Worm (Caenorhabditis elegans) whole organism, late embryonic: ENCODE results near the gene F08F3.1.

Source experiments
- K09A11.1 ChIP-seq: sonication (generic microtip); optimal IDR thresholded peaks from 2 replicates; lab custom pipeline; 2017; ENCODE audit warnings: antibody characterized with exemption, mild to moderate bottlenecking, missing genetic modification characterization, missing compliant biosample characterization; ENCODE audit not compliant: insufficient read depth
- T23F11.4 ChIP-seq: fragments of 200-800 bp; sonication (Bioruptor generic); optimal IDR thresholded peaks from 2 replicates; lab custom pipeline; 2018; ENCODE audit warnings: mild to moderate bottlenecking, missing genetic modification characterization, missing compliant biosample characterization
- Y22D7AL.16 ChIP-seq: sonication (generic microtip); optimal IDR thresholded peaks from 2 replicates; lab custom pipeline; 2016; ENCODE audit warnings: missing genetic modification characterization, missing compliant biosample characterization
- ahr-1 ChIP-seq: sonication (generic microtip); optimal IDR thresholded peaks from 2 replicates; lab custom pipeline; 2016; ENCODE audit warnings: missing genetic modification characterization, missing compliant biosample characterization
- ama-1 ChIP-seq: fragments of 150-350 bp; optimal IDR thresholded peaks from 2 replicates; lab custom pipeline; 2014
- ceh-19 ChIP-seq: fragments of 200-800 bp; sonication (Bioruptor generic); optimal IDR thresholded peaks from 2 replicates; lab custom pipeline; 2018; ENCODE audit warnings: mild to moderate bottlenecking, missing genetic modification characterization, missing compliant biosample characterization
- ceh-2 ChIP-seq: sonication (generic microtip); optimal IDR thresholded peaks from 2 replicates; lab custom pipeline; 2016; ENCODE audit warnings: missing genotype, missing genetic modification characterization, missing compliant biosample characterization
- ceh-22 ChIP-seq: sonication (generic microtip); optimal IDR thresholded peaks from 2 replicates; lab custom pipeline; 2017; ENCODE audit warnings: missing biosample characterization, missing genetic modification characterization
- ceh-24 ChIP-seq: sonication (generic microtip); optimal IDR thresholded peaks from 2 replicates; lab custom pipeline; 2016; ENCODE audit warnings: mild to moderate bottlenecking, missing genetic modification characterization, missing compliant biosample characterization
- ceh-31 ChIP-seq: sonication (generic microtip); optimal IDR thresholded peaks from 2 replicates; lab custom pipeline; 2016; ENCODE audit warnings: missing genetic modification characterization, missing compliant biosample characterization
- ceh-48 ChIP-seq: sonication (generic microtip); optimal IDR thresholded peaks from 2 replicates; lab custom pipeline; 2016; ENCODE audit warnings: missing genetic modification characterization, inconsistent platforms, missing compliant biosample characterization
- ceh-6 ChIP-seq: fragments of 200-800 bp; sonication (Bioruptor generic); optimal IDR thresholded peaks from 2 replicates; lab custom pipeline; 2018; ENCODE audit warnings: mild to moderate bottlenecking, missing genetic modification characterization, missing compliant biosample characterization
- ceh-9 ChIP-seq: sonication (generic microtip); optimal IDR thresholded peaks from 2 replicates; lab custom pipeline; 2016; ENCODE audit warnings: mild to moderate bottlenecking, missing genetic modification characterization, inconsistent platforms, missing compliant biosample characterization
- dmd-4 ChIP-seq: sonication (generic microtip); optimal IDR thresholded peaks from 2 replicates; lab custom pipeline; 2016; ENCODE audit warnings: borderline replicate concordance, missing genetic modification characterization, missing compliant biosample characterization
- dve-1 ChIP-seq: sonication (generic microtip); optimal IDR thresholded peaks from 2 replicates; lab custom pipeline; 2017; ENCODE audit warnings: antibody characterized with exemption, mild to moderate bottlenecking, missing genetic modification characterization, missing compliant biosample characterization
- fkh-10 ChIP-seq: fragments of 150-350 bp; optimal IDR thresholded peaks from 2 replicates; lab custom pipeline; 2014; ENCODE audit warnings: missing biosample characterization, missing genetic modification reagents, missing genetic modification characterization
- hlh-13 ChIP-seq: fragments of 200-800 bp; sonication (Bioruptor generic); optimal IDR thresholded peaks from 2 replicates; lab custom pipeline; 2018; ENCODE audit warnings: mild to moderate bottlenecking, missing genetic modification characterization, missing compliant biosample characterization
- hlh-15 ChIP-seq: sonication (generic microtip); optimal IDR thresholded peaks from 2 replicates; lab custom pipeline; 2016; ENCODE audit warnings: missing genetic modification characterization, missing compliant biosample characterization
- hlh-30 ChIP-seq: sonication (generic microtip); optimal IDR thresholded peaks from 2 replicates; lab custom pipeline; 2017; ENCODE audit warnings: antibody characterized with exemption, missing genetic modification characterization, missing compliant biosample characterization; ENCODE audit not compliant: insufficient read depth
- hlh-8 ChIP-seq: sonication (generic microtip); optimal IDR thresholded peaks from 2 replicates; lab custom pipeline; 2016; ENCODE audit warnings: missing genotype, missing genetic modification characterization, missing compliant biosample characterization
- madf-2 ChIP-seq: sonication (generic microtip); optimal IDR thresholded peaks from 2 replicates; lab custom pipeline; 2017; ENCODE audit warnings: missing genetic modification characterization, missing compliant biosample characterization
- nfya-1 ChIP-seq: sonication (generic microtip); optimal IDR thresholded peaks from 2 replicates; lab custom pipeline; 2017; ENCODE audit warnings: missing genetic modification characterization, mild to moderate bottlenecking, missing compliant biosample characterization, antibody characterized with exemption, moderate library complexity
- nhr-11 ChIP-seq: fragments of 150-350 bp; optimal IDR thresholded peaks from 2 replicates; lab custom pipeline; 2014; ENCODE audit warnings: missing biosample characterization, missing genetic modification characterization
- npax-4 ChIP-seq: sonication (generic microtip); optimal IDR thresholded peaks from 2 replicates; lab custom pipeline; 2016; ENCODE audit warnings: missing genetic modification characterization, missing compliant biosample characterization
- odd-2 ChIP-seq: sonication (generic microtip); optimal IDR thresholded peaks from 2 replicates; lab custom pipeline; 2017; ENCODE audit warnings: antibody characterized with exemption, mild to moderate bottlenecking, missing genetic modification characterization, missing compliant biosample characterization
- pat-9 ChIP-seq: fragments of 200-800 bp; sonication (Bioruptor generic); optimal IDR thresholded peaks from 2 replicates; lab custom pipeline; 2018; ENCODE audit warnings: mild to moderate bottlenecking, missing genetic modification characterization, moderate library complexity, missing compliant biosample characterization
- pha-2 ChIP-seq: sonication (generic microtip); optimal IDR thresholded peaks from 2 replicates; lab custom pipeline; 2017; ENCODE audit warnings: mild to moderate bottlenecking, missing genetic modification characterization, missing compliant biosample characterization
- pha-4 ChIP-seq: fragments of 150-350 bp; optimal IDR thresholded peaks from 2 replicates; lab custom pipeline; 2018; ENCODE audit warnings: missing biosample characterization, missing genetic modification reagents, missing genetic modification characterization
- pqm-1 ChIP-seq: sonication (generic microtip); optimal IDR thresholded peaks from 2 replicates; lab custom pipeline; 2016; ENCODE audit warnings: missing genetic modification characterization, missing compliant biosample characterization
- ref-2 ChIP-seq: sonication (generic microtip); optimal IDR thresholded peaks from 2 replicates; lab custom pipeline; 2016; ENCODE audit warnings: missing genetic modification characterization, missing compliant biosample characterization
- rnt-1 ChIP-seq: sonication (generic microtip); optimal IDR thresholded peaks from 2 replicates; lab custom pipeline; 2016; ENCODE audit warnings: missing genetic modification characterization, missing compliant biosample characterization
- sox-4 ChIP-seq: sonication (generic microtip); optimal IDR thresholded peaks from 2 replicates; lab custom pipeline; 2017; ENCODE audit warnings: mild to moderate bottlenecking, missing genetic modification characterization, inconsistent platforms, missing compliant biosample characterization
- ttx-3 ChIP-seq: sonication (generic microtip); optimal IDR thresholded peaks from 2 replicates; lab custom pipeline; 2016; ENCODE audit warnings: missing genetic modification reagents, missing genetic modification characterization, missing compliant biosample characterization
- unc-55 ChIP-seq: sonication (generic microtip); optimal IDR thresholded peaks from 2 replicates; lab custom pipeline; 2017; ENCODE audit warnings: missing biosample characterization, missing genetic modification reagents, missing genetic modification characterization
- zip-5 ChIP-seq: sonication (generic microtip); optimal IDR thresholded peaks from 2 replicates; lab custom pipeline; 2016; ENCODE audit warnings: missing genetic modification characterization, missing compliant biosample characterization
- ztf-16 ChIP-seq: sonication (generic microtip); optimal IDR thresholded peaks from 2 replicates; lab custom pipeline; 2017; ENCODE audit warnings: missing genetic modification characterization, missing compliant biosample characterization

Gene F08F3.1

DNA sequence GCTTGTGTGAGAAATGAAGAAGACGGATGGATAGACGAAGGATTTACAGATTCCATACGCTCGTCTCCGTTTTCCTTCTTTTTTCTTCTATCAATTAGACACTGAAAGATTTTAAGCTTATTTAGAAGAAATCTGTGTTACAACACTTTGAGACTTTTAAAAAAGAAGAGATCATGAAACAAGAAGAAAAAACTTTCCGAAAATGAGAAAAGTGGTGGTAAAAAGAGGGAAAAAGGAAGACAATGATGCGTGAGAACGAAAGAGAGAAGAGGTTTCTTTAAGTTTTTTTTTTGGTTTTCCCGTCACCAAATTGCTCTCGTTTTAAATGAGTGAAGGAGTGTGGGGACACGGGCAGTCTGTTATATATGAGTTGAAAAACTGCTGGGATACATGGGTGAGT is 7.7 kb downstream of the F08F3.1 start, which contains the start of gene glc-3:
TSS of gene glc-3 (minus strand) at position 101 of the 400 bp plus-strand sequence.
- no peak for TF ChIP-seq nfya-1

DNA sequence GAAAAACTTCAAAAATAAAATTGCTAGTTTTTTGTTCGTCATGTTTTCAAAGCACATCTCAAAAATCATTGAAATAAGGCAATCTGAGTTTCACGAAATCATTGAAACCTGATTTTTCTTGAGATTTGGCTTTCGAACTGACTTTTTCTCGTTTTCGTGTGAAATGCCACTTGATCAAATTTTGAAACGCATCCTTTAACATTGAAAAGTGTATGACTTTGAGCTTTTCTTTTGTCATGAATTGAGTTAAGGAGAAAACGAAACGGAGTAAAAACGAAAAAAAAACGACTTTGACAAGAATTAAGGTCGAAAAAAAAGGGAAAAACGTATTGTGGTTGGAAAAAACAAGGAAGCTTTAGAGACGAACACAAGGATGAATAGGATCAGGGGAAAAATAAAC is 9.0 kb downstream of the F08F3.1 start:
- TF ChIP-seq hlh-8 (tag; lab: Kevin White, UChicago) (no peak), ztf-16 (tag; lab: Kevin White, UChicago) (no peak), ahr-1 (tag; lab: Kevin White, UChicago) (no peak), T23F11.4 (GFP tag; lab: Kevin White, UChicago) (no peak), fkh-10 (no peak), npax-4 (tag; lab: Kevin White, UChicago) (no peak), rnt-1 (tag; lab: Kevin White, UChicago) (no peak), ceh-48 (tag; lab: Kevin White, UChicago) (no peak)
- TF ChIP-seq, all 69 proteins: peak for 0

DNA sequence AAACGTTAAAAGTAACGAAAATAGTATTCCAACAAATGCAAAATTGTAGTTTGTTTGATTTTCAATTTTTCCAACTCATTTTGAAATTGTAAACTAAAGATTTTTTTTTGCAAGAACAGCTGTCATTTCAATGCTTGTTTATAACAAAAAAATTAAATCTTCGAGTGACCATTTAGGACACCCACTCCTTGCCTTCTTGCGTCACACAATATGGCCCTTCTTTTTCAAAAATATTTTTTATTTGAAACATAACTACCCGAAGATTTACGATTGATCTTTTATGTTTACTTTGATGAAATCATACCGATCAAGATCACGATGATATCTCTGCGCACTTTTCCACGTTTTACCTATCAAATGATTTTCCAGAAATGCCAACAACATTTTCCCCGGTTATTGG is 13.9 kb downstream of the F08F3.1 start, which contains the start of gene ZC317.2:
TSS of gene ZC317.2 (plus strand) at position 301 of the 400 bp plus-strand sequence.
- TF ChIP-seq hlh-30 (no peak), ceh-19 (GFP tag; lab: Kevin White, UChicago) (no peak), ceh-22 (tag; lab: Kevin White, UChicago) (no peak), dmd-4 (tag; lab: Kevin White, UChicago) (no peak), ceh-6 (GFP tag; lab: Kevin White, UChicago) (no peak), hlh-13 (GFP tag; lab: Kevin White, UChicago) (no peak), ref-2 (no peak), ceh-9 (tag; lab: Kevin White, UChicago) (no peak), pat-9 (tag; lab: Kevin White, UChicago) (no peak), odd-2 (no peak), madf-2 (tag; lab: Kevin White, UChicago) (no peak), dve-1 (no peak), pha-4 (tag; lab: Kevin White, UChicago) (no peak), K09A11.1 (no peak)

DNA sequence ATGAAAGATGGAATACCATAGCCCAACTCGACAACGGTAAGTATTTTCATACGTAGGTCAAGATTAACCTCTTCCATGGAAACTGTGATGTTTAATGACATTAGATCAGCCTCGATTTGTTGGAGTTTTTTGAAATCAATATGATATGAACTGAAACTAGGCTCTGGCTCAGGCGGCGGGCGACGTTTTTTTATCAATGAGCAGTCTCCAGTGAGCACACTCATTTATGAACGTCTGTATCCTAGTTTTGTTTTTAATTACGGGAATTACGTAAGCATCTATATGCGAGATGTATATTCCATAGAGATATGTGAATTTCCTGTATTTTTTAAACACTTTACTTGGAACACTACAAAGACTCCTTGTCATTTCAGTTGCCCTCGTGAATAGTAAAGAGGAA is 17.0 kb downstream of the F08F3.1 start, which contains the start of gene srg-67:
TSS of gene srg-67 (minus strand) at position 101 of the 400 bp plus-strand sequence.
- TF ChIP-seq ceh-9 (tag; lab: Kevin White, UChicago), result no peak

DNA sequence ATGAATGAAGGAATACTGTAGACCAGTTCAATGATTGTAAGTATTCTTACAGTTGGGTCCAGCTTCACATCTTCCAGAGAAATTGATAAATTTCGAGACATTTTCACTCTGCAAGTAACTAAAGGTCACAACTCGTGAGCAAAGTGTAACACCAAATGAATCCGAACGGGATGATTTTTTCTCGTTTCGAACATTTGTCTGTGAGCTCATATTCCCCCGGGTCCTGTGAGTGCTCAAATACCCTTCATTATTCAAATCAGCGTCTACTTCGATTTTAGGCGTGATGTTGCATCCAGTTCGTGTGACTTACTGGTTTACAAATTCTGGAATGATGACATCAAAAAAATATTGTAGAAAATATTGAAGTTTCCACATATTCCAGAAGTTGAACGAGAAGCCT is 19.4 kb downstream of the F08F3.1 start, which contains the start of gene srg-68:
TSS of gene srg-68 (minus strand) at position 101 of the 400 bp plus-strand sequence.
- TF ChIP-seq npax-4 (tag; lab: Kevin White, UChicago) (no peak), zip-5 (tag; lab: Kevin White, UChicago) (no peak), hlh-15 (no peak), sox-4 (tag; lab: Kevin White, UChicago) (no peak), ceh-2 (no peak), Y22D7AL.16 (tag; lab: Kevin White, UChicago) (no peak), ceh-22 (tag; lab: Kevin White, UChicago) (no peak), nhr-11 (tag; lab: Kevin White, UChicago) (no peak), ceh-24 (tag; lab: Kevin White, UChicago) (no peak), ama-1 (no peak), ceh-19 (GFP tag; lab: Kevin White, UChicago) (no peak), ttx-3 (no peak), unc-55 (GFP tag; lab: Kevin White, UChicago) (no peak), pqm-1 (no peak), pha-2 (tag; lab: Kevin White, UChicago) (no peak), ahr-1 (tag; lab: Kevin White, UChicago) (no peak), ceh-31 (tag; lab: Kevin White, UChicago) (no peak), hlh-30 (no peak), pat-9 (tag; lab: Kevin White, UChicago) (no peak)
- TF ChIP-seq, all 69 proteins: peak for 0
